Worm (Caenorhabditis elegans) whole organism, L1 larva: ENCODE results near the gene srh-248.
A peak's percentile ranks its signal among the peaks of the same experiment; 100 is the strongest.

Experiments
- egl-13 ChIP-seq: sonication (generic microtip); optimal IDR thresholded peaks from 2 replicates; lab custom pipeline; 2016; ENCODE audit warnings: missing genotype, missing genetic modification reagents, missing genetic modification characterization, missing compliant biosample characterization
- elt-3 ChIP-seq, 6 experiments: fragments of 150-350 bp in 1 of 6; sonication (generic microtip); optimal IDR thresholded peaks; 2 replicates each; lab custom pipeline; 2017 to 2018; ENCODE audit warnings: missing biosample characterization in 6 of 6, missing genetic modification characterization in 6 of 6, inconsistent platforms in 1 of 6
- nhr-71 ChIP-seq: sonication (generic microtip); optimal IDR thresholded peaks from 2 replicates; lab custom pipeline; 2016; ENCODE audit warnings: mild to moderate bottlenecking, missing genetic modification characterization, moderate library complexity, missing compliant biosample characterization
- nhr-85 ChIP-seq: sonication (generic microtip); peaks from one replicate; lab custom pipeline; 2016; ENCODE audit warnings: missing genetic modification characterization, inconsistent platforms, missing compliant biosample characterization
- pax-3 ChIP-seq: fragments of 200-800 bp; sonication (Bioruptor generic); optimal IDR thresholded peaks from 2 replicates; lab custom pipeline; 2018; ENCODE audit warnings: mild to moderate bottlenecking, missing genetic modification characterization, moderate library complexity, missing compliant biosample characterization
- rnt-1 ChIP-seq: sonication (generic microtip); optimal IDR thresholded peaks from 2 replicates; lab custom pipeline; 2016; ENCODE audit warnings: mild to moderate bottlenecking, missing genetic modification characterization, moderate library complexity, missing compliant biosample characterization
- tlp-1 ChIP-seq: fragments of 150-350 bp; optimal IDR thresholded peaks from 2 replicates; lab custom pipeline; 2014; ENCODE audit warnings: missing biosample characterization, missing genetic modification characterization

Gene srh-248

DNA sequence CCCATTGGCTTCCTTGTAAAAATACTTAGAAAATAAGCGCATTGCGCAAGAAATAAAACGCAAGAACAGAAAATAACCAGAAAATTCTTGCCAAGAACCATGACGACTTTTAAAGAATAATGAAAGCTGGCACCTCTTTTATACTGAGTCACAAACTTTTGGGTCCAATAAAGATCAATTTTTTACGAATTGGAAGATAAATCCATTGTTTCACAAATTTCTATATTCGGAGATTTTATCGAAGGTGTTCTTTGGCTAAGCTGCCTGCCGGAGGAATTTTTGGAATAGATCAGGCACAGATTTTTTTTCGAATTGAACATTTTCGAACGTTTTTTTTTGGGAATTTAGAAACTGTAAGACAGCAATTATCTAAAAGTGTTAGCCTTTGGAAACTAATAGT, 42.3 kb downstream of the srh-248 start, which contains the start of gene C31B8.9:
C31B8.9 (minus strand) TSS at position 101 of the 400 bp plus-strand sequence.
- no peak for TF ChIP-seq nhr-71
- no peak for TF ChIP-seq rnt-1
- TF ChIP-seq, all 84 proteins: peak for 0

DNA sequence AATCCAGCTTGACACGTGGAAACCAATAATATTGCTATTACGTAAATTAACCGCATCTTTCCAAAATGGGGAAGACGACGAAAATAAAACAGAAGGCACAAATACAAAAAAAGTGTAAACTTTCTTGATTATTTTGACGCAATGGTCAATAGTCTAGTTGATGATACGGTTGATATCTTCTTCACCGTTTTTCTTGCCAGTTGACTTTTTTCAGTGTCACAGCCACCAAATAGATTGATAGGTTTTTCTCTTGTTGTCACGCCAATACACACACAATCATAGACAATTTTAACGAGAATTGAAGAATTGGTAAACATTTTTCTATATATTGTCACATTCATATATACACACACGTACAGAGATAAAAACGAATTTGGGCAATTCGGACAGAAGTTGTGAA, 45.7 kb downstream of the srh-248 start, which contains the start of gene zmp-3:
zmp-3 (minus strand) TSS at position 101 of the 400 bp plus-strand sequence.
- TF ChIP-seq nhr-85 (peak; percentile 60), pax-3 (tag; lab: Kevin White, UChicago) (no peak), elt-3 (tag; optimal IDR thresholded peaks at IDR 0.05; lab: Kevin White, UChicago) (peak in 1 of 6 experiments; percentile 42), egl-13 (tag; lab: Kevin White, UChicago) (no peak), tlp-1 (tag; lab: Kevin White, UChicago) (no peak), nhr-71 (no peak)
